Fruit fly (Drosophila melanogaster) whole organism, embryonic: ENCODE data around the gene Cyp6d4.
A peak's percentile ranks its signal among the peaks of the same experiment; 100 is the strongest.

Experiments used
- Ada2b ChIP-seq: fragments of 200-800 bp; sonication (Bioruptor generic); IDR thresholded peaks from 2 replicates; pipeline ENCODE4 v1.3.6; 2022; ENCODE audit warnings: missing biosample characterization, missing genetic modification characterization
- Awh ChIP-seq: fragments of 200-800 bp; sonication (Bioruptor generic); IDR thresholded peaks from 2 replicates; pipeline ENCODE4, ENCODE4 v1.3.6; 2022; ENCODE audit warnings: missing biosample characterization, missing genetic modification characterization
- Blimp-1 ChIP-seq: fragments of 200-800 bp; sonication (Bioruptor generic); optimal IDR thresholded peaks from 3 replicates; lab custom pipeline; 2018; ENCODE audit warnings: missing biosample characterization, missing genetic modification characterization, mild to moderate bottlenecking, moderate library complexity, missing genetic modification reagents
- Bteb2 ChIP-seq: fragments of 200-800 bp; sonication (Bioruptor generic); optimal IDR thresholded peaks from 2 replicates; lab custom pipeline; 2016; ENCODE audit warnings: missing biosample characterization, missing genetic modification characterization
- CG14050 ChIP-seq: fragments of 200-800 bp; sonication (Bioruptor generic); IDR thresholded peaks from 3 replicates; pipeline ENCODE4 v1.3.6; 2022; ENCODE audit warnings: missing biosample characterization, missing genetic modification characterization
- CG15696 ChIP-seq: fragments of 200-800 bp; sonication (Bioruptor generic); optimal IDR thresholded peaks from 2 replicates; lab custom pipeline; 2019; ENCODE audit warnings: missing biosample characterization, mild to moderate bottlenecking, missing genetic modification characterization, moderate library complexity
- CG17568 ChIP-seq: fragments of 200-800 bp; sonication (Bioruptor generic); optimal IDR thresholded peaks from 2 replicates; lab custom pipeline; 2018; ENCODE audit warnings: missing biosample characterization, mild to moderate bottlenecking, missing genetic modification characterization, moderate library complexity
- CG1832 ChIP-seq: fragments of 200-800 bp; sonication (Bioruptor generic); optimal IDR thresholded peaks from 2 replicates; lab custom pipeline; 2017; ENCODE audit warnings: missing biosample characterization, mild to moderate bottlenecking, missing genetic modification characterization, inconsistent platforms
- CG4360 ChIP-seq: fragments of 200-800 bp; sonication (Bioruptor generic); IDR thresholded peaks from 2 replicates; pipeline ENCODE4 v1.3.6; 2022; ENCODE audit warnings: missing biosample characterization, missing genetic modification characterization
- CG4854 ChIP-seq: fragments of 200-800 bp; sonication (Bioruptor generic); optimal IDR thresholded peaks from 2 replicates; lab custom pipeline; 2016; ENCODE audit warnings: missing biosample characterization, missing genetic modification characterization, inconsistent platforms
- CG5180 ChIP-seq: fragments of 200-800 bp; sonication (Bioruptor generic); optimal IDR thresholded peaks from 3 replicates; lab custom pipeline; 2017; ENCODE audit warnings: missing biosample characterization, missing genetic modification characterization, mild to moderate bottlenecking, moderate library complexity, missing genetic modification reagents
- CG5953 ChIP-seq: fragments of 200-800 bp; sonication (Bioruptor generic); IDR thresholded peaks from 2 replicates; pipeline ENCODE4 v1.3.6; 2022; ENCODE audit warnings: missing biosample characterization, missing genetic modification characterization
- CG8478 ChIP-seq: fragments of >200 bp; optimal IDR thresholded peaks from 2 replicates; lab custom pipeline; 2018
- CG8944 ChIP-seq: fragments of 200-800 bp; sonication (Bioruptor generic); optimal IDR thresholded peaks from 3 replicates; lab custom pipeline; 2016; ENCODE audit warnings: missing biosample characterization, missing genetic modification characterization
- CTCF ChIP-seq: fragments of 200-800 bp; sonication (Bioruptor generic); optimal IDR thresholded peaks from 2 replicates; lab custom pipeline; 2017; ENCODE audit warnings: missing biosample characterization, mild to moderate bottlenecking, missing genetic modification characterization, moderate library complexity
- Deaf1 ChIP-seq: fragments of 200-800 bp; optimal IDR thresholded peaks from 3 replicates; lab custom pipeline; 2019; ENCODE audit warnings: missing biosample characterization, mild to moderate bottlenecking, missing genetic modification characterization, moderate library complexity
- Ets97D ChIP-seq: fragments of 200-800 bp; sonication (Bioruptor generic); optimal IDR thresholded peaks from 3 replicates; lab custom pipeline; 2016; ENCODE audit warnings: missing biosample characterization, missing genetic modification characterization
- Fer3 ChIP-seq: fragments of 200-800 bp; sonication (Bioruptor generic); optimal IDR thresholded peaks from 2 replicates; lab custom pipeline; 2018; ENCODE audit warnings: missing biosample characterization, mild to moderate bottlenecking, missing genetic modification characterization, moderate library complexity
- HLH3B ChIP-seq: fragments of 200-800 bp; sonication (Bioruptor generic); IDR thresholded peaks from 2 replicates; pipeline ENCODE4 v1.3.6; 2022; ENCODE audit warnings: missing biosample characterization, missing genetic modification characterization
- HLH4C ChIP-seq: fragments of 200-800 bp; sonication (Bioruptor generic); IDR thresholded peaks from 3 replicates; pipeline ENCODE4 v1.3.6; 2022; ENCODE audit warnings: missing biosample characterization, missing genetic modification characterization; ENCODE audit not compliant: partially characterized antibody
- MESR4 ChIP-seq: fragments of 200-800 bp; sonication (Bioruptor generic); optimal IDR thresholded peaks from 2 replicates; lab custom pipeline; 2018; ENCODE audit warnings: missing biosample characterization, mild to moderate bottlenecking, missing genetic modification characterization, moderate library complexity
- Neu2 ChIP-seq: fragments of 200-800 bp; sonication (Bioruptor generic); optimal IDR thresholded peaks from 3 replicates; lab custom pipeline; 2016; ENCODE audit warnings: missing biosample characterization, missing genetic modification characterization, borderline replicate concordance
- Sox100B ChIP-seq: fragments of 200-800 bp; sonication (Bioruptor generic); optimal IDR thresholded peaks from 3 replicates; lab custom pipeline; 2018; ENCODE audit warnings: missing biosample characterization, mild to moderate bottlenecking, missing genetic modification characterization
- Trl ChIP-seq, 3 experiments: fragments of >200 bp in 2 of 3; fragments of 200-800 bp in 1 of 3; sonication (Bioruptor generic) in 1 of 3; optimal IDR thresholded peaks; 2 replicates in 1 of 3; 3 replicates in 2 of 3; lab custom pipeline; 2016 to 2017; ENCODE audit warnings: missing biosample characterization in 1 of 3, missing genetic modification characterization in 1 of 3
- Usf ChIP-seq: fragments of 200-800 bp; sonication (Bioruptor generic); optimal IDR thresholded peaks from 2 replicates; lab custom pipeline; 2017; ENCODE audit warnings: missing genotype, missing biosample characterization, missing genetic modification characterization
- Vsx1 ChIP-seq: fragments of 200-800 bp; sonication (Bioruptor generic); optimal IDR thresholded peaks from 2 replicates; lab custom pipeline; 2017; ENCODE audit warnings: missing biosample characterization, mild to moderate bottlenecking, missing genetic modification characterization, missing genetic modification reagents
- cato ChIP-seq: fragments of 200-800 bp; sonication (Bioruptor generic); optimal IDR thresholded peaks from 2 replicates; lab custom pipeline; 2016; ENCODE audit warnings: missing biosample characterization, missing genetic modification characterization, borderline replicate concordance
- chif ChIP-seq, 2 experiments: fragments of 200-800 bp; sonication (Bioruptor generic); optimal IDR thresholded peaks; 3 replicates each; lab custom pipeline; 2016; ENCODE audit warnings: missing biosample characterization in 2 of 2, missing genetic modification characterization in 2 of 2
- ci ChIP-seq: fragments of 200-800 bp; sonication (Bioruptor generic); IDR thresholded peaks from 3 replicates; pipeline ENCODE4 v1.3.6; 2022; ENCODE audit warnings: missing biosample characterization, missing genetic modification characterization
- corto ChIP-seq: fragments of 200-800 bp; sonication (Bioruptor generic); optimal IDR thresholded peaks from 2 replicates; lab custom pipeline; 2016; ENCODE audit warnings: missing biosample characterization, mild to moderate bottlenecking, missing genetic modification characterization, moderate library complexity
- croc ChIP-seq: fragments of 200-800 bp; sonication (Bioruptor generic); conservative IDR thresholded peaks from 3 replicates; pipeline ENCODE4 v1.3.6; 2022; ENCODE audit warnings: missing biosample characterization, missing genetic modification characterization
- danr ChIP-seq: fragments of 200-800 bp; sonication (Bioruptor generic); IDR thresholded peaks from 2 replicates; pipeline ENCODE4 v1.3.6; 2022; ENCODE audit warnings: missing biosample characterization, missing genetic modification characterization
- disco-r ChIP-seq: fragments of 200-800 bp; sonication (Bioruptor generic); optimal IDR thresholded peaks from 2 replicates; lab custom pipeline; 2016; ENCODE audit warnings: missing biosample characterization, missing genetic modification characterization
- esg ChIP-seq: fragments of 200-800 bp; sonication (Bioruptor generic); conservative IDR thresholded peaks from 2 replicates; pipeline ENCODE4 v1.3.6; 2022; ENCODE audit warnings: missing biosample characterization, missing genetic modification characterization
- ewg ChIP-seq: fragments of 200-800 bp; sonication (Bioruptor generic); optimal IDR thresholded peaks from 3 replicates; lab custom pipeline; 2017; ENCODE audit warnings: mild to moderate bottlenecking, missing biosample characterization, missing genetic modification reagents, missing genetic modification characterization
- exex ChIP-seq: fragments of 200-800 bp; sonication (Bioruptor generic); optimal IDR thresholded peaks from 4 replicates; lab custom pipeline; 2018; ENCODE audit warnings: missing biosample characterization, mild to moderate bottlenecking, missing genetic modification characterization, moderate library complexity
- gro ChIP-seq: fragments of 200-800 bp; sonication (Bioruptor generic); optimal IDR thresholded peaks from 2 replicates; lab custom pipeline; 2016; ENCODE audit warnings: missing biosample characterization, missing genetic modification characterization
- h ChIP-seq: fragments of >200 bp; optimal IDR thresholded peaks from 2 replicates; lab custom pipeline; 2017
- lilli ChIP-seq: fragments of 200-800 bp; sonication (Bioruptor generic); optimal IDR thresholded peaks from 3 replicates; lab custom pipeline; 2016; ENCODE audit warnings: missing biosample characterization, missing genetic modification characterization
- prd ChIP-seq, 3 experiments: fragments of >200 bp in 2 of 3; fragments of 200-800 bp in 1 of 3; sonication (Bioruptor generic) in 1 of 3; optimal IDR thresholded peaks in 2 of 3; IDR thresholded peaks in 1 of 3; 2 replicates in 2 of 3; 3 replicates in 1 of 3; pipeline versions ENCODE4 v1.3.6 to Lab custom; 2017 to 2022; ENCODE audit warnings: missing biosample characterization in 1 of 3, missing genetic modification characterization in 1 of 3
- pros ChIP-seq: fragments of 200-800 bp; sonication (Bioruptor generic); optimal IDR thresholded peaks from 3 replicates; lab custom pipeline; 2019; ENCODE audit warnings: missing biosample characterization, mild to moderate bottlenecking, missing genetic modification characterization, moderate library complexity
- scrt ChIP-seq: fragments of 200-800 bp; sonication (Bioruptor generic); optimal IDR thresholded peaks from 2 replicates; lab custom pipeline; 2018; ENCODE audit warnings: missing biosample characterization, mild to moderate bottlenecking, missing genetic modification characterization, moderate library complexity
- slp2 ChIP-seq: fragments of 200-800 bp; sonication (Bioruptor generic); optimal IDR thresholded peaks from 2 replicates; lab custom pipeline; 2016; ENCODE audit warnings: missing biosample characterization, missing genetic modification characterization
- tap ChIP-seq: fragments of 200-800 bp; optimal IDR thresholded peaks from 3 replicates; lab custom pipeline; 2019; ENCODE audit warnings: missing biosample characterization, mild to moderate bottlenecking, missing genetic modification characterization, moderate library complexity
- tin ChIP-seq: fragments of 200-800 bp; sonication (Bioruptor generic); optimal IDR thresholded peaks from 3 replicates; lab custom pipeline; 2016; ENCODE audit warnings: missing biosample characterization, missing genetic modification characterization
- tll ChIP-seq, 2 experiments: fragments of 200-800 bp in 1 of 2; fragments of >200 bp in 1 of 2; sonication (Bioruptor generic) in 1 of 2; optimal IDR thresholded peaks; 2 replicates each; lab custom pipeline; 2017 to 2019; ENCODE audit warnings: missing biosample characterization in 2 of 2, missing genetic modification characterization in 2 of 2, mild to moderate bottlenecking in 1 of 2, moderate library complexity in 1 of 2
- ttk ChIP-seq: fragments of 200-800 bp; sonication (Bioruptor generic); IDR thresholded peaks from 2 replicates; pipeline ENCODE4 v2.1.2; 2022; ENCODE audit warnings: missing biosample characterization, missing genetic modification characterization
- wdn ChIP-seq: fragments of 200-800 bp; sonication (Bioruptor generic); IDR thresholded peaks from 2 replicates; pipeline ENCODE4 v1.3.6; 2022; ENCODE audit warnings: missing biosample characterization, missing genetic modification characterization
- wor ChIP-seq: fragments of 200-800 bp; sonication (Bioruptor generic); IDR thresholded peaks from 2 replicates; pipeline ENCODE4 v1.3.6; 2022; ENCODE audit warnings: missing biosample characterization, missing genetic modification characterization
- zen2 ChIP-seq: fragments of 200-800 bp; sonication (Bioruptor generic); IDR thresholded peaks from 3 replicates; pipeline ENCODE4 v1.3.6; 2022; ENCODE audit warnings: missing biosample characterization, missing genetic modification characterization; ENCODE audit not compliant: partially characterized antibody
- zfh2 ChIP-seq: fragments of 200-800 bp; sonication (Bioruptor generic); optimal IDR thresholded peaks from 2 replicates; lab custom pipeline; 2016; ENCODE audit warnings: missing biosample characterization, missing genetic modification characterization

The Cyp6d4 gene

dm6 chr3R:22690311-22690710 lies 7.8 kb upstream of the Cyp6d4 start, which contains the start of the genes wfs1 and Nup133 (continued):
- TF ChIP-seq Fer3, result peak; percentile 81
- no peak for TF ChIP-seq corto
- no peak for TF ChIP-seq chif (GFP tag; optimal IDR thresholded peaks at IDR 0.05; lab: Kevin White, UChicago)
- no peak for TF ChIP-seq pros
- peak; percentile 39 for TF ChIP-seq exex (tag; lab: Kevin White, UChicago)
- peak; percentile 43; the same call in 1 of the 2 replicates for TF ChIP-seq Ada2b (GFP tag; lab: Robert Waterston, UW)
- TF ChIP-seq prd (optimal IDR thresholded peaks at IDR 0.05; lab: Kevin White, UChicago), result no peak
- TF ChIP-seq prd (GFP tag; IDR thresholded peaks at IDR 0.05; lab: Robert Waterston, UW), result peak; percentile 80
- TF ChIP-seq scrt (GFP tag; lab: Kevin White, UChicago), result no peak
- TF ChIP-seq CG8478 (lab: Kevin White, UChicago), result no peak
- no peak for TF ChIP-seq CG5180 (GFP tag; lab: Kevin White, UChicago)
- TF ChIP-seq Blimp-1 (GFP tag; lab: Kevin White, UChicago), result no peak
- no peak for TF ChIP-seq Sox100B (GFP tag; lab: Kevin White, UChicago)
- no peak for TF ChIP-seq CG4854 (GFP tag; lab: Kevin White, UChicago)
- TF ChIP-seq CG17568, result no peak
- TF ChIP-seq CG8944 (GFP tag; lab: Kevin White, UChicago), result no peak
- TF ChIP-seq CG5953 (GFP tag; lab: Robert Waterston, UW), result no peak
- TF ChIP-seq Deaf1 (tag; lab: Kevin White, UChicago), result no peak
- peak; percentile 80 for TF ChIP-seq tap (tag; lab: Kevin White, UChicago)
- TF ChIP-seq CG1832 (GFP tag; lab: Kevin White, UChicago), result no peak
- no peak for TF ChIP-seq slp2
- TF ChIP-seq ci (GFP tag; lab: Robert Waterston, UW), result 0 out of 3 replicates have a peak, but pooled peaks have one; percentile 16
- no peak for TF ChIP-seq CTCF (GFP tag; lab: Kevin White, UChicago)
- TF ChIP-seq ttk (GFP tag; lab: Robert Waterston, UW), result peak; percentile 53
- peak; percentile 86 for TF ChIP-seq HLH4C (GFP tag; lab: Robert Waterston, UW)
- TF ChIP-seq Vsx1, result no peak
- TF ChIP-seq zfh2 (GFP tag; lab: Kevin White, UChicago), result peak; percentile 28
- no peak for TF ChIP-seq gro (GFP tag; lab: Kevin White, UChicago)
- no peak for TF ChIP-seq CG4360 (GFP tag; lab: Robert Waterston, UW)
- peak; percentile 56 for TF ChIP-seq esg (GFP tag; lab: Robert Waterston, UW)
- no peak for TF ChIP-seq lilli (GFP tag; lab: Kevin White, UChicago)
- no peak for TF ChIP-seq danr
- TF ChIP-seq h (lab: Kevin White, UChicago), result no peak
- TF ChIP-seq tll (GFP tag; optimal IDR thresholded peaks at IDR 0.05; lab: Kevin White, UChicago), result peak in 1 of 2 experiments; percentile 43
- TF ChIP-seq Neu2, result no peak
- TF ChIP-seq HLH3B (GFP tag; lab: Robert Waterston, UW), result peak; percentile 72
- TF ChIP-seq tin (GFP tag; lab: Kevin White, UChicago), result peak; percentile 70
- peak; percentile 13; the same call in 1 of the 3 replicates for TF ChIP-seq croc (GFP tag; lab: Robert Waterston, UW)
- no peak for TF ChIP-seq MESR4
- TF ChIP-seq CG15696, result peak; percentile 92
- no peak for TF ChIP-seq disco-r (GFP tag; lab: Kevin White, UChicago)
- TF ChIP-seq ewg (GFP tag; lab: Kevin White, UChicago), result peak; percentile 46
- peak; percentile 39 for TF ChIP-seq cato (GFP tag; lab: Kevin White, UChicago)
- peak; percentile 58; the same call in 1 of the 3 replicates for TF ChIP-seq zen2
- peak; percentile 26; the same call in 1 of the 2 replicates for TF ChIP-seq wdn (GFP tag; lab: Robert Waterston, UW)
- TF ChIP-seq Usf (GFP tag; lab: Kevin White, UChicago), result peak; percentile 46
- no peak for TF ChIP-seq Awh (GFP tag; lab: Robert Waterston, UW)
- peak; percentile 46; the same call in 1 of the 3 replicates for TF ChIP-seq CG14050
- TF ChIP-seq Trl (optimal IDR thresholded peaks at IDR 0.05; lab: Kevin White, UChicago), result no peak
- no peak for TF ChIP-seq Trl (GFP tag; optimal IDR thresholded peaks at IDR 0.05; lab: Kevin White, UChicago)
- no peak for TF ChIP-seq Bteb2 (GFP tag; lab: Kevin White, UChicago)
- no peak for TF ChIP-seq Ets97D (GFP tag; lab: Kevin White, UChicago)
- no peak for TF ChIP-seq wor
